Fruit fly (Drosophila melanogaster) whole organism, embryonic: ENCODE data around the gene CG17571.

ENCODE experiments used
- CG1233 ChIP-seq: fragments of 200-800 bp; sonication (Bioruptor generic); optimal IDR thresholded peaks from 4 replicates; lab custom pipeline; 2018; ENCODE audit warnings: missing biosample characterization, mild to moderate bottlenecking, missing genetic modification characterization
- CG12942 ChIP-seq: fragments of 200-800 bp; sonication (Bioruptor generic); optimal IDR thresholded peaks from 3 replicates; lab custom pipeline; 2016; ENCODE audit warnings: missing biosample characterization, missing genetic modification characterization
- CG14050 ChIP-seq: fragments of 200-800 bp; sonication (Bioruptor generic); IDR thresholded peaks from 3 replicates; pipeline ENCODE4 v1.3.6; 2022; ENCODE audit warnings: missing biosample characterization, missing genetic modification characterization
- CG14441 ChIP-seq: fragments of 200-800 bp; sonication (Bioruptor generic); IDR thresholded peaks from 2 replicates; pipeline ENCODE4 v1.3.6; 2022; ENCODE audit warnings: missing biosample characterization, missing genetic modification characterization
- CG15601 ChIP-seq: fragments of 200-800 bp; sonication (Bioruptor generic); optimal IDR thresholded peaks from 3 replicates; lab custom pipeline; 2019; ENCODE audit warnings: missing biosample characterization, mild to moderate bottlenecking, missing genetic modification characterization, moderate library complexity
- CG1602 ChIP-seq: fragments of 200-800 bp; sonication (Bioruptor generic); optimal IDR thresholded peaks from 3 replicates; lab custom pipeline; 2016; ENCODE audit warnings: missing biosample characterization, missing genetic modification characterization
- CG2199 ChIP-seq: fragments of 200-800 bp; sonication (Bioruptor generic); IDR thresholded peaks from 3 replicates; pipeline ENCODE4 v1.3.6; 2022; ENCODE audit warnings: missing biosample characterization, missing genetic modification characterization
- CG2889 ChIP-seq: fragments of 200-800 bp; sonication (Bioruptor generic); IDR thresholded peaks from 3 replicates; pipeline ENCODE4 v1.3.6; 2022; ENCODE audit warnings: missing biosample characterization, missing genetic modification characterization
- CG30431 ChIP-seq: fragments of 200-800 bp; sonication (Bioruptor generic); optimal IDR thresholded peaks from 2 replicates; lab custom pipeline; 2017; ENCODE audit warnings: missing biosample characterization, missing genetic modification characterization
- CG31441 ChIP-seq: fragments of 200-800 bp; sonication (Bioruptor generic); IDR thresholded peaks from 2 replicates; pipeline ENCODE4 v1.3.6; 2022; ENCODE audit warnings: missing biosample characterization, missing genetic modification characterization
- CG32532 ChIP-seq: fragments of 200-800 bp; sonication (Bioruptor generic); IDR thresholded peaks from 2 replicates; pipeline ENCODE4 v1.3.6; 2022; ENCODE audit warnings: missing biosample characterization, missing genetic modification characterization
- CG5953 ChIP-seq: fragments of 200-800 bp; sonication (Bioruptor generic); IDR thresholded peaks from 2 replicates; pipeline ENCODE4 v1.3.6; 2022; ENCODE audit warnings: missing biosample characterization, missing genetic modification characterization
- CG6791 ChIP-seq: fragments of 200-800 bp; sonication (Bioruptor generic); IDR thresholded peaks from 3 replicates; pipeline ENCODE4 v1.3.6; 2022; ENCODE audit warnings: missing biosample characterization, missing genetic modification characterization; ENCODE audit not compliant: partially characterized antibody
- CG7556 ChIP-seq: fragments of 200-800 bp; sonication (Bioruptor generic); optimal IDR thresholded peaks from 2 replicates; lab custom pipeline; 2017; ENCODE audit warnings: missing biosample characterization, mild to moderate bottlenecking, missing genetic modification characterization
- CG7839 ChIP-seq: fragments of 200-800 bp; sonication (Bioruptor generic); optimal IDR thresholded peaks from 3 replicates; lab custom pipeline; 2018; ENCODE audit warnings: missing biosample characterization, mild to moderate bottlenecking, missing genetic modification characterization, moderate library complexity
- CG8359 ChIP-seq: fragments of 200-800 bp; sonication (Bioruptor generic); optimal IDR thresholded peaks from 2 replicates; lab custom pipeline; 2017; ENCODE audit warnings: missing biosample characterization, mild to moderate bottlenecking, missing genetic modification characterization, borderline replicate concordance
- CG9727 ChIP-seq: fragments of 200-800 bp; sonication (Bioruptor generic); optimal IDR thresholded peaks from 3 replicates; lab custom pipeline; 2017; ENCODE audit warnings: missing biosample characterization, mild to moderate bottlenecking, missing genetic modification characterization
- Camta ChIP-seq: fragments of 200-800 bp; sonication (Bioruptor generic); optimal IDR thresholded peaks from 2 replicates; lab custom pipeline; 2016; ENCODE audit warnings: missing biosample characterization, missing genetic modification characterization
- CkIIα-i1 ChIP-seq: fragments of 200-800 bp; sonication (Bioruptor generic); IDR thresholded peaks from 2 replicates; pipeline ENCODE4 v1.3.6; 2022; ENCODE audit warnings: missing biosample characterization, missing genetic modification characterization
- CoRest ChIP-seq: fragments of 200-800 bp; sonication (Bioruptor generic); optimal IDR thresholded peaks from 3 replicates; lab custom pipeline; 2018; ENCODE audit warnings: missing biosample characterization, mild to moderate bottlenecking, missing genetic modification characterization, moderate library complexity
- Dref ChIP-seq: fragments of 200-800 bp; sonication (Bioruptor generic); IDR thresholded peaks from 2 replicates; pipeline ENCODE4 v1.3.6; 2022; ENCODE audit warnings: missing biosample characterization, missing genetic modification characterization
- E2f2 ChIP-seq: fragments of 200-800 bp; sonication (Bioruptor generic); IDR thresholded peaks from 2 replicates; pipeline ENCODE4 v1.3.6; 2022; ENCODE audit warnings: missing biosample characterization, missing genetic modification characterization
- HLH3B ChIP-seq: fragments of 200-800 bp; sonication (Bioruptor generic); IDR thresholded peaks from 2 replicates; pipeline ENCODE4 v1.3.6; 2022; ENCODE audit warnings: missing biosample characterization, missing genetic modification characterization
- HLH4C ChIP-seq: fragments of 200-800 bp; sonication (Bioruptor generic); IDR thresholded peaks from 3 replicates; pipeline ENCODE4 v1.3.6; 2022; ENCODE audit warnings: missing biosample characterization, missing genetic modification characterization; ENCODE audit not compliant: partially characterized antibody
- HLHmδ ChIP-seq: fragments of 200-800 bp; sonication (Bioruptor generic); optimal IDR thresholded peaks from 2 replicates; lab custom pipeline; 2018; ENCODE audit warnings: missing biosample characterization, mild to moderate bottlenecking, missing genetic modification characterization, moderate library complexity
- Hand ChIP-seq: fragments of 200-800 bp; sonication (Bioruptor generic); optimal IDR thresholded peaks from 2 replicates; lab custom pipeline; 2017; ENCODE audit warnings: mild to moderate bottlenecking, missing biosample characterization, missing genetic modification reagents, missing genetic modification characterization
- NK7.1 ChIP-seq: fragments of 200-800 bp; sonication (Bioruptor generic); optimal IDR thresholded peaks from 3 replicates; lab custom pipeline; 2016; ENCODE audit warnings: missing biosample characterization, missing genetic modification characterization
- Nf-YA ChIP-seq: fragments of 200-800 bp; sonication (Bioruptor generic); IDR thresholded peaks from 2 replicates; pipeline ENCODE4 v1.3.6; 2022; ENCODE audit warnings: missing biosample characterization, missing genetic modification characterization
- Nf-YB ChIP-seq: fragments of 200-800 bp; sonication (Bioruptor generic); optimal IDR thresholded peaks from 3 replicates; lab custom pipeline; 2019; ENCODE audit warnings: missing biosample characterization, mild to moderate bottlenecking, missing genetic modification characterization, moderate library complexity
- NfI ChIP-seq: fragments of 200-800 bp; sonication (Bioruptor generic); optimal IDR thresholded peaks from 3 replicates; lab custom pipeline; 2018; ENCODE audit warnings: missing biosample characterization, mild to moderate bottlenecking, missing genetic modification characterization, moderate library complexity
- Optix ChIP-seq: fragments of 200-800 bp; sonication (Bioruptor generic); IDR thresholded peaks from 3 replicates; pipeline ENCODE4 v1.3.6; 2022; ENCODE audit warnings: missing biosample characterization, missing genetic modification characterization
- Sox102F ChIP-seq: fragments of 200-800 bp; sonication (Bioruptor generic); optimal IDR thresholded peaks from 2 replicates; lab custom pipeline; 2018; ENCODE audit warnings: missing biosample characterization, mild to moderate bottlenecking, missing genetic modification characterization, moderate library complexity
- aop ChIP-seq: fragments of 200-800 bp; sonication (Bioruptor generic); IDR thresholded peaks from 2 replicates; pipeline ENCODE4 v1.3.6; 2022; ENCODE audit warnings: missing biosample characterization, missing genetic modification characterization
- ap ChIP-seq: fragments of 200-800 bp; sonication (Bioruptor generic); IDR thresholded peaks from 2 replicates; pipeline ENCODE4 v1.3.6; 2022; ENCODE audit warnings: missing biosample characterization, missing genetic modification characterization
- crc ChIP-seq: fragments of 200-800 bp; sonication (Bioruptor generic); optimal IDR thresholded peaks from 2 replicates; lab custom pipeline; 2016; ENCODE audit warnings: missing biosample characterization, missing genetic modification characterization
- crol ChIP-seq: fragments of 200-800 bp; sonication (Bioruptor generic); IDR thresholded peaks from 2 replicates; pipeline ENCODE4 v1.3.6; 2022; ENCODE audit warnings: missing biosample characterization, missing genetic modification characterization
- emc ChIP-seq: fragments of 200-800 bp; sonication (Bioruptor generic); optimal IDR thresholded peaks from 2 replicates; lab custom pipeline; 2016; ENCODE audit warnings: missing biosample characterization, missing genetic modification characterization
- ems ChIP-seq: fragments of 200-800 bp; sonication (Bioruptor generic); optimal IDR thresholded peaks from 3 replicates; lab custom pipeline; 2016; ENCODE audit warnings: missing biosample characterization, missing genetic modification characterization
- esg ChIP-seq: fragments of 200-800 bp; sonication (Bioruptor generic); conservative IDR thresholded peaks from 2 replicates; pipeline ENCODE4 v1.3.6; 2022; ENCODE audit warnings: missing biosample characterization, missing genetic modification characterization
- eyg ChIP-seq: fragments of 200-800 bp; sonication (Bioruptor generic); optimal IDR thresholded peaks from 3 replicates; lab custom pipeline; 2016; ENCODE audit warnings: missing biosample characterization, missing genetic modification characterization
- fd96Cb ChIP-seq: fragments of 200-800 bp; sonication (Bioruptor generic); optimal IDR thresholded peaks from 2 replicates; lab custom pipeline; 2018; ENCODE audit warnings: missing biosample characterization, mild to moderate bottlenecking, missing genetic modification characterization, moderate library complexity
- gcm ChIP-seq: fragments of 200-800 bp; sonication (Bioruptor generic); optimal IDR thresholded peaks from 2 replicates; lab custom pipeline; 2019; ENCODE audit warnings: missing biosample characterization, mild to moderate bottlenecking, missing genetic modification characterization, moderate library complexity
- gcm2 ChIP-seq: fragments of 200-800 bp; sonication (Bioruptor generic); optimal IDR thresholded peaks from 2 replicates; lab custom pipeline; 2016; ENCODE audit warnings: missing biosample characterization, missing genetic modification characterization
- lab ChIP-seq: fragments of 200-800 bp; sonication (Bioruptor generic); optimal IDR thresholded peaks from 3 replicates; lab custom pipeline; 2017; ENCODE audit warnings: missing biosample characterization, missing genetic modification characterization, mild to moderate bottlenecking, moderate library complexity, missing genetic modification reagents
- nau ChIP-seq: fragments of 200-800 bp; sonication (Bioruptor generic); optimal IDR thresholded peaks from 3 replicates; lab custom pipeline; 2017; ENCODE audit warnings: missing biosample characterization, mild to moderate bottlenecking, missing genetic modification characterization, missing genetic modification reagents
- p53 ChIP-seq: fragments of 200-800 bp; sonication (Bioruptor generic); optimal IDR thresholded peaks from 2 replicates; lab custom pipeline; 2016; ENCODE audit warnings: missing biosample characterization, missing genetic modification characterization
- run ChIP-seq: fragments of 200-800 bp; sonication (Bioruptor generic); optimal IDR thresholded peaks from 3 replicates; lab custom pipeline; 2018; ENCODE audit warnings: missing biosample characterization, mild to moderate bottlenecking, missing genetic modification characterization
- sqz ChIP-seq: fragments of 200-800 bp; sonication (Bioruptor generic); optimal IDR thresholded peaks from 3 replicates; lab custom pipeline; 2018; ENCODE audit warnings: missing biosample characterization, mild to moderate bottlenecking, missing genetic modification characterization
- ssp ChIP-seq: fragments of 200-800 bp; sonication (Bioruptor generic); IDR thresholded peaks from 2 replicates; pipeline ENCODE4 v1.3.6; 2022; ENCODE audit warnings: missing biosample characterization, missing genetic modification characterization
- stc ChIP-seq: fragments of 200-800 bp; sonication (Bioruptor generic); IDR thresholded peaks from 2 replicates; pipeline ENCODE4 v1.3.6; 2022; ENCODE audit warnings: missing biosample characterization, missing genetic modification characterization
- wdn ChIP-seq: fragments of 200-800 bp; sonication (Bioruptor generic); IDR thresholded peaks from 2 replicates; pipeline ENCODE4 v1.3.6; 2022; ENCODE audit warnings: missing biosample characterization, missing genetic modification characterization

The CG17571 gene

DNA sequence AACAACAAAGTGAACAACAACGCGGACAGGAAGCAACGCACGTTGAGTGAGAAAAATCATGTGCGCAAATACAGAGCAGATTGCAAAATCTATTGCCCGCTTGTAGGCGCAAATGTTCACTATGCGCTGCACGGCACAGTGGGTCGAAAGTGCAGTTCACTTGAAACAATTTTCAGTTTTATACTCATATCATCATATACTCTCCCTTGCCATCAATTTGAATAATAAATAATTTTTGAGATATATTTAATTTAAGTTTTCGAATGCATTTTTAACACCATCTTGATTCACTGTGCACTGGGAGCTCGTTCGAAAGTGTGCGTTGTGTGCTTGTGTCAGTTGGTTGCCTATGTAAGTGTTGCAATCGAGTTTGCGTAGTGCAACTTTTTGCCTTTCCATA lies 10.2 kb upstream of the CG17571 start (continued):
- TF ChIP-seq CG6791 (GFP tag; lab: Robert Waterston, UW) (0 out of 3 replicates have a peak, but pooled peaks have one; percentile 13), sqz (GFP tag; lab: Kevin White, UChicago) (no peak), emc (GFP tag; lab: Kevin White, UChicago) (no peak), NK7.1 (no peak), Hand (GFP tag; lab: Kevin White, UChicago) (no peak), wdn (GFP tag; lab: Robert Waterston, UW) (peak; percentile 54; the same call in 1 of the 2 replicates), ssp (GFP tag; lab: Robert Waterston, UW) (peak; percentile 27; the same call in 1 of the 2 replicates), CoRest (peak; percentile 67), HLHmδ (GFP tag; lab: Kevin White, UChicago) (no peak), CG2889 (GFP tag; lab: Robert Waterston, UW) (peak; percentile 68; the same call in 2 of the 3 replicates), CG9727 (GFP tag; lab: Kevin White, UChicago) (peak; percentile 64), CG8359 (GFP tag; lab: Kevin White, UChicago) (peak; percentile 53), stc (GFP tag; lab: Robert Waterston, UW) (peak; percentile 45; the same call in 1 of the 2 replicates), Sox102F (peak; percentile 85), E2f2 (peak; percentile 63; the same call in 1 of the 2 replicates), Nf-YA (peak; percentile 54; the same call in 1 of the 2 replicates), fd96Cb (tag; lab: Kevin White, UChicago) (peak; percentile 73), CG7839 (tag; lab: Kevin White, UChicago) (peak; percentile 78), p53 (no peak), CG14441 (peak; percentile 73), CkIIα-i1 (GFP tag; lab: Robert Waterston, UW) (no peak), Optix (peak; percentile 82), gcm2 (GFP tag; lab: Kevin White, UChicago) (peak; percentile 26), CG30431 (GFP tag; lab: Kevin White, UChicago) (peak; percentile 90), CG31441 (peak; percentile 63), NfI (GFP tag; lab: Kevin White, UChicago) (peak; percentile 66), CG7556 (GFP tag; lab: Kevin White, UChicago) (peak; percentile 63), ap (GFP tag; lab: Robert Waterston, UW) (peak; percentile 70), crc (GFP tag; lab: Kevin White, UChicago) (no peak), Nf-YB (GFP tag; lab: Kevin White, UChicago) (peak; percentile 2), Camta (GFP tag; lab: Kevin White, UChicago) (peak; percentile 46), eyg (no peak), ems (peak; percentile 51), CG1233 (GFP tag; lab: Kevin White, UChicago) (peak; percentile 58), gcm (peak; percentile 49), CG12942 (GFP tag; lab: Kevin White, UChicago) (peak; percentile 48), nau (no peak), aop (GFP tag; lab: Robert Waterston, UW) (peak; percentile 44; the same call in 1 of the 2 replicates), esg (GFP tag; lab: Robert Waterston, UW) (peak; percentile 78), CG32532 (GFP tag; lab: Robert Waterston, UW) (0 out of 2 replicates have a peak, but pooled peaks have one; percentile 32), CG2199 (GFP tag; lab: Robert Waterston, UW) (peak; percentile 66; the same call in 1 of the 3 replicates), Dref (no peak), CG1602 (GFP tag; lab: Kevin White, UChicago) (peak; percentile 84), run (peak; percentile 26), crol (GFP tag; lab: Robert Waterston, UW) (peak; percentile 38; the same call in 1 of the 2 replicates), HLH3B (GFP tag; lab: Robert Waterston, UW) (peak; percentile 75), HLH4C (no peak), CG14050 (GFP tag; lab: Robert Waterston, UW) (peak; percentile 67), CG15601 (tag; lab: Kevin White, UChicago) (peak; percentile 71), CG5953 (GFP tag; lab: Robert Waterston, UW) (peak; percentile 76), lab (peak; percentile 52)
